Worm (Caenorhabditis elegans) whole organism, L1 larva: ENCODE data around the gene sodh-2.

Source experiments
- C04F5.9 ChIP-seq: sonication (generic microtip); optimal IDR thresholded peaks from 2 replicates; lab custom pipeline; 2016; ENCODE audit warnings: missing genetic modification characterization, missing compliant biosample characterization
- C16A3.4 ChIP-seq: fragments of 150-350 bp; optimal IDR thresholded peaks from 2 replicates; lab custom pipeline; 2014; ENCODE audit warnings: missing biosample characterization, missing genetic modification characterization
- C34B4.2 ChIP-seq: sonication (generic microtip); optimal IDR thresholded peaks from 2 replicates; lab custom pipeline; 2017; ENCODE audit warnings: mild to moderate bottlenecking, missing genetic modification characterization, missing compliant biosample characterization
- Y116A8C.19 ChIP-seq: sonication (generic microtip); optimal IDR thresholded peaks from 2 replicates; lab custom pipeline; 2016; ENCODE audit warnings: missing compliant biosample characterization, missing genetic modification characterization, borderline replicate concordance
- aha-1 ChIP-seq: fragments of 150-350 bp; optimal IDR thresholded peaks from 2 replicates; lab custom pipeline; 2014; ENCODE audit warnings: missing biosample characterization, missing genetic modification characterization
- ceh-63 ChIP-seq: fragments of 200-800 bp; sonication (Bioruptor generic); optimal IDR thresholded peaks from 2 replicates; lab custom pipeline; 2018; ENCODE audit warnings: mild to moderate bottlenecking, missing genetic modification characterization, missing compliant biosample characterization
- ceh-8 ChIP-seq: fragments of 200-800 bp; sonication (Bioruptor generic); optimal IDR thresholded peaks from 2 replicates; lab custom pipeline; 2018; ENCODE audit warnings: mild to moderate bottlenecking, missing genetic modification characterization, moderate library complexity, missing compliant biosample characterization
- ceh-90 ChIP-seq: sonication (generic microtip); optimal IDR thresholded peaks from 2 replicates; lab custom pipeline; 2016; ENCODE audit warnings: missing genetic modification characterization, missing compliant biosample characterization
- ces-1 ChIP-seq: fragments of 150-350 bp; optimal IDR thresholded peaks from 2 replicates; lab custom pipeline; 2014; ENCODE audit warnings: missing biosample characterization, missing genetic modification reagents, missing genetic modification characterization
- dsc-1 ChIP-seq: sonication (generic microtip); optimal IDR thresholded peaks from 2 replicates; lab custom pipeline; 2016; ENCODE audit warnings: mild to moderate bottlenecking, missing genetic modification characterization, missing compliant biosample characterization
- efl-1 ChIP-seq, 4 experiments: fragments of 150-350 bp; optimal IDR thresholded peaks in 3 of 4; peaks in 1 of 4; 1 replicate in 1 of 4; 2 replicates in 3 of 4; lab custom pipeline; 2014; ENCODE audit warnings: missing biosample characterization in 2 of 4, missing genetic modification characterization in 2 of 4, missing genetic modification reagents in 2 of 4
- egl-27 ChIP-seq, 2 experiments: fragments of 150-350 bp in 1 of 2; sonication (generic microtip); optimal IDR thresholded peaks; 3 replicates each; lab custom pipeline; 2017 to 2018; ENCODE audit warnings: missing biosample characterization in 2 of 2, missing genetic modification characterization in 2 of 2, missing genetic modification reagents in 2 of 2
- elt-2 ChIP-seq: sonication (generic microtip); optimal IDR thresholded peaks from 2 replicates; lab custom pipeline; 2016; ENCODE audit warnings: missing genetic modification characterization, mild to moderate bottlenecking, inconsistent platforms, missing compliant biosample characterization, missing genetic modification reagents
- ets-5 ChIP-seq: fragments of 200-800 bp; sonication (Bioruptor generic); IDR thresholded peaks from 2 replicates; pipeline ENCODE4 v1.3.6; 2022; ENCODE audit warnings: missing genetic modification characterization, missing compliant biosample characterization
- fkh-4 ChIP-seq: sonication (generic microtip); optimal IDR thresholded peaks from 2 replicates; lab custom pipeline; 2016; ENCODE audit warnings: missing compliant biosample characterization, missing genetic modification characterization, borderline replicate concordance
- fkh-8 ChIP-seq: sonication (generic microtip); optimal IDR thresholded peaks from 2 replicates; lab custom pipeline; 2016; ENCODE audit warnings: mild to moderate bottlenecking, missing genetic modification characterization, missing compliant biosample characterization
- hlh-17 ChIP-seq: fragments of 200-800 bp; sonication (Bioruptor generic); optimal IDR thresholded peaks from 2 replicates; lab custom pipeline; 2018; ENCODE audit warnings: missing genetic modification characterization, mild to moderate bottlenecking, missing compliant biosample characterization, moderate library complexity, borderline replicate concordance
- hpl-2 ChIP-seq: fragments of 150-350 bp; optimal IDR thresholded peaks from 2 replicates; lab custom pipeline; 2014; ENCODE audit warnings: missing biosample characterization, missing genetic modification reagents, missing genetic modification characterization
- irx-1 ChIP-seq: sonication (generic microtip); optimal IDR thresholded peaks from 2 replicates; lab custom pipeline; 2016; ENCODE audit warnings: missing genetic modification characterization, missing compliant biosample characterization
- isw-1 ChIP-seq: fragments of 200-800 bp; sonication (Bioruptor generic); IDR thresholded peaks from 2 replicates; pipeline ENCODE4 v1.3.6; 2022; ENCODE audit warnings: missing genetic modification characterization, missing compliant biosample characterization
- lin-14 ChIP-seq: fragments of 200-800 bp; sonication (Bioruptor generic); optimal IDR thresholded peaks from 2 replicates; lab custom pipeline; 2018; ENCODE audit warnings: mild to moderate bottlenecking, missing genetic modification characterization, moderate library complexity, missing compliant biosample characterization
- lin-15B ChIP-seq: fragments of 150-350 bp; sonication (generic microtip); optimal IDR thresholded peaks from 3 replicates; lab custom pipeline; 2014; ENCODE audit warnings: missing biosample characterization, missing genetic modification characterization
- lin-35 ChIP-seq, 2 experiments: fragments of 150-350 bp; optimal IDR thresholded peaks; 2 replicates each; lab custom pipeline; 2014; ENCODE audit warnings: missing biosample characterization in 2 of 2, missing genetic modification characterization in 2 of 2, missing genetic modification reagents in 2 of 2
- lin-39 ChIP-seq: fragments of 150-350 bp; optimal IDR thresholded peaks from 2 replicates; lab custom pipeline; 2014; ENCODE audit warnings: missing biosample characterization, missing genetic modification reagents, missing genetic modification characterization
- lir-3 ChIP-seq: sonication (generic microtip); optimal IDR thresholded peaks from 2 replicates; lab custom pipeline; 2016; ENCODE audit warnings: mild to moderate bottlenecking, missing genetic modification characterization, moderate library complexity, missing compliant biosample characterization; ENCODE audit not compliant: poor library complexity
- mef-2 ChIP-seq: fragments of 150-350 bp; optimal IDR thresholded peaks from 2 replicates; lab custom pipeline; 2014; ENCODE audit warnings: missing biosample characterization, missing genetic modification characterization
- mep-1 ChIP-seq: fragments of 150-350 bp; optimal IDR thresholded peaks from 2 replicates; lab custom pipeline; 2014; ENCODE audit warnings: missing biosample characterization, missing genetic modification characterization
- nhr-11 ChIP-seq: fragments of 150-350 bp; optimal IDR thresholded peaks from 2 replicates; lab custom pipeline; 2014; ENCODE audit warnings: missing biosample characterization, missing genetic modification characterization
- nhr-19 ChIP-seq: fragments of 200-800 bp; sonication (Bioruptor generic); conservative IDR thresholded peaks from 2 replicates; pipeline ENCODE4 v1.3.6; 2022; ENCODE audit warnings: missing genetic modification characterization, missing compliant biosample characterization
- nhr-20 ChIP-seq: sonication (generic microtip); optimal IDR thresholded peaks from 2 replicates; lab custom pipeline; 2016; ENCODE audit warnings: mild to moderate bottlenecking, missing genetic modification characterization, missing compliant biosample characterization
- nhr-76 ChIP-seq: sonication (generic microtip); optimal IDR thresholded peaks from 2 replicates; lab custom pipeline; 2017; ENCODE audit warnings: missing biosample characterization, missing genetic modification characterization
- nhr-85 ChIP-seq: sonication (generic microtip); peaks from one replicate; lab custom pipeline; 2016; ENCODE audit warnings: missing genetic modification characterization, inconsistent platforms, missing compliant biosample characterization
- nhr-90 ChIP-seq: sonication (generic microtip); optimal IDR thresholded peaks from 2 replicates; lab custom pipeline; 2016; ENCODE audit warnings: mild to moderate bottlenecking, missing genetic modification characterization, missing compliant biosample characterization; ENCODE audit not compliant: poor library complexity
- pag-3 ChIP-seq: sonication (generic microtip); optimal IDR thresholded peaks from 2 replicates; lab custom pipeline; 2017; ENCODE audit warnings: missing genetic modification characterization, mild to moderate bottlenecking, missing compliant biosample characterization, antibody characterized with exemption, borderline replicate concordance; ENCODE audit not compliant: insufficient read depth
- pax-3 ChIP-seq: fragments of 200-800 bp; sonication (Bioruptor generic); optimal IDR thresholded peaks from 2 replicates; lab custom pipeline; 2018; ENCODE audit warnings: mild to moderate bottlenecking, missing genetic modification characterization, moderate library complexity, missing compliant biosample characterization
- pqm-1 ChIP-seq: sonication (generic microtip); optimal IDR thresholded peaks from 3 replicates; lab custom pipeline; 2017; ENCODE audit warnings: missing biosample characterization, missing genetic modification characterization
- skn-1 ChIP-seq: fragments of 150-350 bp; optimal IDR thresholded peaks from 2 replicates; lab custom pipeline; 2014; ENCODE audit warnings: missing biosample characterization, missing genetic modification characterization
- snpc-4 ChIP-seq: fragments of 150-350 bp; optimal IDR thresholded peaks from 2 replicates; lab custom pipeline; 2014; ENCODE audit warnings: missing biosample characterization, missing genetic modification characterization
- sox-4 ChIP-seq: sonication (generic microtip); optimal IDR thresholded peaks from 2 replicates; lab custom pipeline; 2016; ENCODE audit warnings: missing genetic modification characterization, missing compliant biosample characterization
- sup-37 ChIP-seq: fragments of 200-800 bp; sonication (Bioruptor generic); optimal IDR thresholded peaks from 2 replicates; lab custom pipeline; 2018; ENCODE audit warnings: mild to moderate bottlenecking, missing genetic modification characterization, missing compliant biosample characterization
- swsn-7 ChIP-seq: sonication (generic microtip); optimal IDR thresholded peaks from 2 replicates; lab custom pipeline; 2016; ENCODE audit warnings: missing genetic modification characterization, missing compliant biosample characterization
- tlp-1 ChIP-seq: fragments of 150-350 bp; optimal IDR thresholded peaks from 2 replicates; lab custom pipeline; 2014; ENCODE audit warnings: missing biosample characterization, missing genetic modification characterization
- unc-30 ChIP-seq: sonication (generic microtip); optimal IDR thresholded peaks from 2 replicates; lab custom pipeline; 2017; ENCODE audit warnings: missing biosample characterization, missing genetic modification characterization
- unc-86 ChIP-seq: sonication (generic microtip); optimal IDR thresholded peaks from 2 replicates; lab custom pipeline; 2016; ENCODE audit warnings: missing genetic modification characterization, missing compliant biosample characterization
- vab-15 ChIP-seq: sonication (generic microtip); optimal IDR thresholded peaks from 2 replicates; lab custom pipeline; 2017; ENCODE audit warnings: missing genotype, mild to moderate bottlenecking, missing genetic modification characterization, missing compliant biosample characterization
- zip-4 ChIP-seq: fragments of 200-800 bp; sonication (Bioruptor generic); optimal IDR thresholded peaks from 2 replicates; lab custom pipeline; 2018; ENCODE audit warnings: mild to moderate bottlenecking, missing genetic modification characterization, moderate library complexity, missing compliant biosample characterization

sodh-2 gene

ce11 chrV:11849408-11849807 lies 41.6 kb downstream of the sodh-2 start:
- peak in 1 of 2 experiments; percentile 53 for TF ChIP-seq lin-35 (GFP tag; optimal IDR thresholded peaks at IDR 0.05; lab: Kevin White, UChicago)
- peak; percentile 17 for TF ChIP-seq nhr-20 (tag; lab: Kevin White, UChicago)
- peak; percentile 72 for TF ChIP-seq elt-2 (tag; lab: Kevin White, UChicago)
- no peak for TF ChIP-seq swsn-7 (tag; lab: Kevin White, UChicago)
- TF ChIP-seq, all 84 proteins: peak for 3

- TF ChIP-seq nhr-90 (tag; lab: Kevin White, UChicago) (no peak), ces-1 (no peak), mef-2 (no peak), pag-3 (tag; lab: Kevin White, UChicago) (no peak), pax-3 (tag; lab: Kevin White, UChicago) (no peak), lin-15B (tag; lab: Kevin White, UChicago) (no peak), ceh-63 (no peak), unc-86 (no peak), dsc-1 (tag; lab: Kevin White, UChicago) (no peak), C04F5.9 (tag; lab: Kevin White, UChicago) (no peak), sup-37 (GFP tag; lab: Kevin White, UChicago) (no peak), hpl-2 (GFP tag; lab: Kevin White, UChicago) (no peak)
Observed at ce11 chrV:11846969-11847368, 44.1 kb downstream of the sodh-2 start.

- TF ChIP-seq C16A3.4 (tag; lab: Kevin White, UChicago) (no peak), efl-1 (optimal IDR thresholded peaks at IDR 0.05; lab: Kevin White, UChicago) (no peak), efl-1 (GFP tag; optimal IDR thresholded peaks at IDR 0.05 in 1 of 2; lab: Kevin White, UChicago) (peak in 1 of 2 experiments; percentile 38)
Observed at ce11 chrV:11845492-11845891, 45.6 kb downstream of the sodh-2 start, which contains the start of gene hmp-1. hmp-1 (plus strand) TSS chrV:11845871.

- TF ChIP-seq unc-30 (tag; lab: Kevin White, UChicago) (no peak), C34B4.2 (no peak), isw-1 (GFP tag; lab: Robert Waterston, UW) (no peak; the same call in 1 of the 2 replicates), dsc-1 (tag; lab: Kevin White, UChicago) (no peak), nhr-76 (tag; lab: Kevin White, UChicago) (no peak), lir-3 (no peak), egl-27 (tag; optimal IDR thresholded peaks at IDR 0.05; lab: Kevin White, UChicago) (no peak), vab-15 (no peak), ceh-90 (tag; lab: Kevin White, UChicago) (no peak), nhr-85 (tag; lab: Kevin White, UChicago) (no peak), lin-39 (tag; lab: Kevin White, UChicago) (no peak), nhr-11 (tag; lab: Kevin White, UChicago) (no peak), nhr-19 (GFP tag; lab: Robert Waterston, UW) (no peak), efl-1 (optimal IDR thresholded peaks at IDR 0.05; lab: Kevin White, UChicago) (no peak), efl-1 (GFP tag; optimal IDR thresholded peaks at IDR 0.05 in 1 of 2; lab: Kevin White, UChicago) (peak in 1 of 2 experiments; percentile 33), fkh-8 (tag; lab: Kevin White, UChicago) (no peak), mep-1 (tag; lab: Kevin White, UChicago) (peak; percentile 60), pqm-1 (no peak), fkh-4 (tag; lab: Kevin White, UChicago) (no peak), aha-1 (tag; lab: Kevin White, UChicago) (no peak), lin-14 (GFP tag; lab: Kevin White, UChicago) (peak; percentile 94), sox-4 (no peak), skn-1 (tag; lab: Kevin White, UChicago) (peak; percentile 59), zip-4 (GFP tag; lab: Kevin White, UChicago) (no peak), irx-1 (no peak), ceh-8 (GFP tag; lab: Kevin White, UChicago) (no peak), ets-5 (GFP tag; lab: Robert Waterston, UW) (no peak), nhr-90 (tag; lab: Kevin White, UChicago) (peak; percentile 19), hlh-17 (no peak), pax-3 (tag; lab: Kevin White, UChicago) (no peak), ces-1 (no peak), tlp-1 (tag; lab: Kevin White, UChicago) (no peak), Y116A8C.19 (tag; lab: Kevin White, UChicago) (no peak), snpc-4 (tag; lab: Kevin White, UChicago) (peak; percentile 38)
Observed at ce11 chrV:11844828-11845227, 46.2 kb downstream of the sodh-2 start.
